Worm (Caenorhabditis elegans) whole organism, midembryonic: ENCODE measurements around the gene srh-16.

ENCODE experiments used
- T22C8.4 ChIP-seq: fragments of 200-800 bp; sonication (Bioruptor generic); IDR thresholded peaks from 2 replicates; pipeline ENCODE4 v1.3.6; 2022; ENCODE audit warnings: missing genetic modification characterization, missing compliant biosample characterization
- cog-1 ChIP-seq: sonication (generic microtip); optimal IDR thresholded peaks from 2 replicates; lab custom pipeline; 2016; ENCODE audit warnings: missing genetic modification characterization, missing compliant biosample characterization
- flt-1 ChIP-seq: fragments of 200-800 bp; sonication (Bioruptor generic); IDR thresholded peaks from 2 replicates; pipeline ENCODE4 v1.3.6; 2022; ENCODE audit warnings: missing genetic modification characterization, missing compliant biosample characterization
- klf-2 ChIP-seq: fragments of 200-800 bp; sonication (Bioruptor generic); conservative IDR thresholded peaks from 2 replicates; pipeline ENCODE4 v1.3.6; 2022; ENCODE audit warnings: missing genetic modification reagents, missing genetic modification characterization, missing compliant biosample characterization
- med-1 ChIP-seq: sonication (generic microtip); optimal IDR thresholded peaks from 2 replicates; lab custom pipeline; 2017; ENCODE audit warnings: missing genetic modification characterization, mild to moderate bottlenecking, missing compliant biosample characterization, antibody characterized with exemption, missing genetic modification reagents; ENCODE audit not compliant: insufficient read depth
- ref-1 ChIP-seq: fragments of 200-800 bp; sonication (Bioruptor generic); conservative IDR thresholded peaks from 2 replicates; pipeline ENCODE4 v1.3.6; 2022; ENCODE audit warnings: missing genetic modification reagents, missing genetic modification characterization, missing compliant biosample characterization
- tab-1 ChIP-seq: fragments of 200-800 bp; sonication (Bioruptor generic); IDR thresholded peaks from 2 replicates; pipeline ENCODE4 v1.3.6; 2022; ENCODE audit warnings: missing genetic modification characterization, missing compliant biosample characterization
- ztf-23 ChIP-seq: fragments of 200-800 bp; sonication (Bioruptor generic); IDR thresholded peaks from 2 replicates; pipeline ENCODE4 v1.3.6; 2022; ENCODE audit warnings: missing genetic modification reagents, missing genetic modification characterization, missing compliant biosample characterization
- ztf-29 ChIP-seq: fragments of 200-800 bp; sonication (Bioruptor generic); IDR thresholded peaks from 2 replicates; pipeline ENCODE4 v1.3.6; 2022; ENCODE audit warnings: missing genetic modification reagents, missing genetic modification characterization, missing compliant biosample characterization

Gene srh-16

ce11 chrV:12294091-12294490 lies 2.4 kb downstream of the srh-16 start:
- TF ChIP-seq cog-1 (no peak), ztf-29 (GFP tag; lab: Robert Waterston, UW) (no peak), ztf-23 (no peak), klf-2 (GFP tag; lab: Robert Waterston, UW) (no peak), tab-1 (no peak), med-1 (GFP tag; lab: Kevin White, UChicago) (no peak), ref-1 (no peak)

- TF ChIP-seq med-1 (GFP tag; lab: Kevin White, UChicago) (no peak), klf-2 (GFP tag; lab: Robert Waterston, UW) (no peak), tab-1 (no peak), T22C8.4 (GFP tag; lab: Robert Waterston, UW) (no peak), flt-1 (GFP tag; lab: Robert Waterston, UW) (no peak), ztf-23 (no peak), ztf-29 (GFP tag; lab: Robert Waterston, UW) (no peak), ref-1 (no peak), cog-1 (no peak)
Observed at ce11 chrV:12295015-12295414, 3.4 kb downstream of the srh-16 start.

- TF ChIP-seq tab-1 (no peak), ref-1 (no peak), klf-2 (GFP tag; lab: Robert Waterston, UW) (no peak), ztf-23 (no peak), med-1 (GFP tag; lab: Kevin White, UChicago) (no peak), ztf-29 (GFP tag; lab: Robert Waterston, UW) (no peak), cog-1 (no peak), T22C8.4 (GFP tag; lab: Robert Waterston, UW) (no peak), flt-1 (GFP tag; lab: Robert Waterston, UW) (no peak)
Observed at ce11 chrV:12295520-12295919, 3.9 kb downstream of the srh-16 start.

- TF ChIP-seq med-1 (GFP tag; lab: Kevin White, UChicago), result no peak
- no peak for TF ChIP-seq ref-1
- no peak for TF ChIP-seq klf-2 (GFP tag; lab: Robert Waterston, UW)
- no peak for TF ChIP-seq ztf-23
- no peak for TF ChIP-seq ztf-29 (GFP tag; lab: Robert Waterston, UW)
- TF ChIP-seq tab-1, result no peak
- no peak for TF ChIP-seq flt-1 (GFP tag; lab: Robert Waterston, UW)
- no peak for TF ChIP-seq cog-1
- no peak for TF ChIP-seq T22C8.4 (GFP tag; lab: Robert Waterston, UW)
Observed at ce11 chrV:12296122-12296521, 4.5 kb downstream of the srh-16 start.

ce11 chrV:12296794-12297193 lies 5.1 kb downstream of the srh-16 start:
- TF ChIP-seq cog-1 (no peak), flt-1 (GFP tag; lab: Robert Waterston, UW) (no peak)

- TF ChIP-seq cog-1 (no peak), med-1 (GFP tag; lab: Kevin White, UChicago) (no peak), klf-2 (GFP tag; lab: Robert Waterston, UW) (no peak), T22C8.4 (GFP tag; lab: Robert Waterston, UW) (no peak), flt-1 (GFP tag; lab: Robert Waterston, UW) (no peak), ztf-23 (no peak), ztf-29 (GFP tag; lab: Robert Waterston, UW) (no peak), ref-1 (no peak), tab-1 (no peak)
Observed at ce11 chrV:12298184-12298583, 6.5 kb downstream of the srh-16 start.

ce11 chrV:12299244-12299766 lies 7.6 kb downstream of the srh-16 start:
- TF ChIP-seq klf-2 (GFP tag; lab: Robert Waterston, UW) (no peak), ztf-29 (GFP tag; lab: Robert Waterston, UW) (no peak), med-1 (GFP tag; lab: Kevin White, UChicago) (no peak), ref-1 (no peak), T22C8.4 (GFP tag; lab: Robert Waterston, UW) (no peak), ztf-23 (no peak), tab-1 (no peak), flt-1 (GFP tag; lab: Robert Waterston, UW) (no peak), cog-1 (no peak)

ce11 chrV:12300166-12300565 lies 8.5 kb downstream of the srh-16 start:
- no peak for TF ChIP-seq ztf-29 (GFP tag; lab: Robert Waterston, UW)
- TF ChIP-seq T22C8.4 (GFP tag; lab: Robert Waterston, UW), result no peak
- no peak for TF ChIP-seq med-1 (GFP tag; lab: Kevin White, UChicago)
- TF ChIP-seq klf-2 (GFP tag; lab: Robert Waterston, UW), result no peak
- TF ChIP-seq cog-1, result no peak

- TF ChIP-seq ref-1 (no peak), med-1 (GFP tag; lab: Kevin White, UChicago) (no peak), ztf-23 (no peak), ztf-29 (GFP tag; lab: Robert Waterston, UW) (no peak)
Observed at ce11 chrV:12300780-12301460, 9.3 kb downstream of the srh-16 start.

- TF ChIP-seq flt-1 (GFP tag; lab: Robert Waterston, UW) (no peak), ref-1 (no peak), tab-1 (no peak), T22C8.4 (GFP tag; lab: Robert Waterston, UW) (no peak)
Observed at ce11 chrV:12301985-12302591, 10.4 kb downstream of the srh-16 start, which contains the start of the genes frm-7 and F55C5.17. TSS of gene frm-7 (plus strand) at chrV:12302484. TSS of gene F55C5.17 (plus strand) at chrV:12302541.
